Worm (Caenorhabditis elegans) whole organism, L2 larva: ENCODE results near the gene C50B6.3.

ENCODE experiments used
- fos-1 ChIP-seq: fragments of 150-350 bp; optimal IDR thresholded peaks from 2 replicates; lab custom pipeline; 2014; ENCODE audit warnings: missing biosample characterization, missing genetic modification characterization
- gmeb-1 ChIP-seq: fragments of 150-350 bp; optimal IDR thresholded peaks from 2 replicates; lab custom pipeline; 2014; ENCODE audit warnings: missing biosample characterization, missing genetic modification characterization
- mab-5 ChIP-seq: fragments of 150-350 bp; optimal IDR thresholded peaks from 2 replicates; lab custom pipeline; 2014; ENCODE audit warnings: missing biosample characterization, missing genetic modification characterization
- nhr-77 ChIP-seq: fragments of 150-350 bp; optimal IDR thresholded peaks from 2 replicates; lab custom pipeline; 2014; ENCODE audit warnings: missing biosample characterization, missing genetic modification characterization
- snpc-4 ChIP-seq: fragments of 150-350 bp; optimal IDR thresholded peaks from 2 replicates; lab custom pipeline; 2014; ENCODE audit warnings: missing biosample characterization, missing genetic modification characterization

DNA sequence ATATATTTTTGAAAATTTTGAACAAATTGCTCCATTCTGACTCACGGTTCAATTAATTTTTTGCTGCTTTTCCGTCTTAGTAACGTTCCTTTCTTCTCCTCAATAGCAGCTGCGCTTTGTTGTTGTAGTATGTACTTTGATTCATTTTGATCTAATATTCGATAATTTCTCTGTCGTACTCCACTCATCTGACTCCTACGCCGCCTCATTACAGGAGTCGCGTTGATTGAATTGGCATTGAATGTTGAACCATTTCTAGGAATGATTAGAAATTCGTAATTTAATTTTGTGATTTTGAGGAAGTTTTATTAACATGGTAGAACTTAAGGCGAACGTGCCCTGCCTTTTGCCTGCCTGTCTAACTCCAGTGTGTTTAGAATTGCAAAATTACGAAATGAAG lies 30.4 kb upstream of the C50B6.3 start:
- TF ChIP-seq mab-5 (tag; lab: Kevin White, UChicago), result no peak
- no peak for TF ChIP-seq gmeb-1 (tag; lab: Kevin White, UChicago)
- TF ChIP-seq fos-1 (tag; lab: Kevin White, UChicago), result no peak
- no peak for TF ChIP-seq snpc-4 (tag; lab: Kevin White, UChicago)
- TF ChIP-seq nhr-77, result no peak
